Worm (Caenorhabditis elegans) whole organism, L1 larva: ENCODE measurements around the gene npr-39.

Experiments used
- C04F5.9 ChIP-seq: sonication (generic microtip); optimal IDR thresholded peaks from 2 replicates; lab custom pipeline; 2016; ENCODE audit warnings: missing genetic modification characterization, missing compliant biosample characterization
- C16A3.4 ChIP-seq: fragments of 150-350 bp; optimal IDR thresholded peaks from 2 replicates; lab custom pipeline; 2014; ENCODE audit warnings: missing biosample characterization, missing genetic modification characterization
- aha-1 ChIP-seq: fragments of 150-350 bp; optimal IDR thresholded peaks from 2 replicates; lab custom pipeline; 2014; ENCODE audit warnings: missing biosample characterization, missing genetic modification characterization
- alr-1 ChIP-seq: fragments of 200-800 bp; sonication (Bioruptor generic); optimal IDR thresholded peaks from 2 replicates; lab custom pipeline; 2018; ENCODE audit warnings: borderline replicate concordance, mild to moderate bottlenecking, missing genetic modification characterization, missing compliant biosample characterization
- ama-1 ChIP-seq: fragments of 150-350 bp; optimal IDR thresholded peaks from 2 replicates; lab custom pipeline; 2014
- blmp-1 ChIP-seq: fragments of 150-350 bp; optimal IDR thresholded peaks from 2 replicates; lab custom pipeline; 2014; ENCODE audit warnings: missing biosample characterization, missing genetic modification characterization
- ceh-63 ChIP-seq: fragments of 200-800 bp; sonication (Bioruptor generic); optimal IDR thresholded peaks from 2 replicates; lab custom pipeline; 2018; ENCODE audit warnings: mild to moderate bottlenecking, missing genetic modification characterization, missing compliant biosample characterization
- ceh-90 ChIP-seq: sonication (generic microtip); optimal IDR thresholded peaks from 2 replicates; lab custom pipeline; 2016; ENCODE audit warnings: missing genetic modification characterization, missing compliant biosample characterization
- ces-1 ChIP-seq: fragments of 150-350 bp; optimal IDR thresholded peaks from 2 replicates; lab custom pipeline; 2014; ENCODE audit warnings: missing biosample characterization, missing genetic modification reagents, missing genetic modification characterization
- dsc-1 ChIP-seq: sonication (generic microtip); optimal IDR thresholded peaks from 2 replicates; lab custom pipeline; 2016; ENCODE audit warnings: mild to moderate bottlenecking, missing genetic modification characterization, missing compliant biosample characterization
- efl-1 ChIP-seq, 4 experiments: fragments of 150-350 bp; optimal IDR thresholded peaks in 3 of 4; peaks in 1 of 4; 1 replicate in 1 of 4; 2 replicates in 3 of 4; lab custom pipeline; 2014; ENCODE audit warnings: missing biosample characterization in 2 of 4, missing genetic modification characterization in 2 of 4, missing genetic modification reagents in 2 of 4
- egl-13 ChIP-seq: sonication (generic microtip); optimal IDR thresholded peaks from 2 replicates; lab custom pipeline; 2016; ENCODE audit warnings: missing genotype, missing genetic modification reagents, missing genetic modification characterization, missing compliant biosample characterization
- elt-2 ChIP-seq: sonication (generic microtip); optimal IDR thresholded peaks from 2 replicates; lab custom pipeline; 2016; ENCODE audit warnings: missing genetic modification characterization, mild to moderate bottlenecking, inconsistent platforms, missing compliant biosample characterization, missing genetic modification reagents
- elt-3 ChIP-seq, 6 experiments: fragments of 150-350 bp in 1 of 6; sonication (generic microtip); optimal IDR thresholded peaks; 2 replicates each; lab custom pipeline; 2017 to 2018; ENCODE audit warnings: missing biosample characterization in 6 of 6, missing genetic modification characterization in 6 of 6, inconsistent platforms in 1 of 6
- fkh-8 ChIP-seq: sonication (generic microtip); optimal IDR thresholded peaks from 2 replicates; lab custom pipeline; 2016; ENCODE audit warnings: mild to moderate bottlenecking, missing genetic modification characterization, missing compliant biosample characterization
- fos-1 ChIP-seq: fragments of 150-350 bp; optimal IDR thresholded peaks from 2 replicates; lab custom pipeline; 2014; ENCODE audit warnings: missing biosample characterization, missing genetic modification characterization
- grh-1 ChIP-seq: fragments of 200-800 bp; sonication (Bioruptor generic); IDR thresholded peaks from 2 replicates; pipeline ENCODE4 v1.3.6; 2022; ENCODE audit warnings: missing genetic modification reagents, missing genetic modification characterization, missing compliant biosample characterization
- hlh-17 ChIP-seq: fragments of 200-800 bp; sonication (Bioruptor generic); optimal IDR thresholded peaks from 2 replicates; lab custom pipeline; 2018; ENCODE audit warnings: missing genetic modification characterization, mild to moderate bottlenecking, missing compliant biosample characterization, moderate library complexity, borderline replicate concordance
- irx-1 ChIP-seq: sonication (generic microtip); optimal IDR thresholded peaks from 2 replicates; lab custom pipeline; 2016; ENCODE audit warnings: missing genetic modification characterization, missing compliant biosample characterization
- isw-1 ChIP-seq: fragments of 200-800 bp; sonication (Bioruptor generic); IDR thresholded peaks from 2 replicates; pipeline ENCODE4 v1.3.6; 2022; ENCODE audit warnings: missing genetic modification characterization, missing compliant biosample characterization
- jun-1 ChIP-seq: fragments of 150-350 bp; optimal IDR thresholded peaks from 2 replicates; lab custom pipeline; 2014; ENCODE audit warnings: missing biosample characterization, missing genetic modification reagents, missing genetic modification characterization
- lin-14 ChIP-seq: fragments of 200-800 bp; sonication (Bioruptor generic); optimal IDR thresholded peaks from 2 replicates; lab custom pipeline; 2018; ENCODE audit warnings: mild to moderate bottlenecking, missing genetic modification characterization, moderate library complexity, missing compliant biosample characterization
- lin-35 ChIP-seq, 2 experiments: fragments of 150-350 bp; optimal IDR thresholded peaks; 2 replicates each; lab custom pipeline; 2014; ENCODE audit warnings: missing biosample characterization in 2 of 2, missing genetic modification characterization in 2 of 2, missing genetic modification reagents in 2 of 2
- lin-39 ChIP-seq: fragments of 150-350 bp; optimal IDR thresholded peaks from 2 replicates; lab custom pipeline; 2014; ENCODE audit warnings: missing biosample characterization, missing genetic modification reagents, missing genetic modification characterization
- lir-3 ChIP-seq: sonication (generic microtip); optimal IDR thresholded peaks from 2 replicates; lab custom pipeline; 2016; ENCODE audit warnings: mild to moderate bottlenecking, missing genetic modification characterization, moderate library complexity, missing compliant biosample characterization; ENCODE audit not compliant: poor library complexity
- mep-1 ChIP-seq: fragments of 150-350 bp; optimal IDR thresholded peaks from 2 replicates; lab custom pipeline; 2014; ENCODE audit warnings: missing biosample characterization, missing genetic modification characterization
- nhr-19 ChIP-seq: fragments of 200-800 bp; sonication (Bioruptor generic); conservative IDR thresholded peaks from 2 replicates; pipeline ENCODE4 v1.3.6; 2022; ENCODE audit warnings: missing genetic modification characterization, missing compliant biosample characterization
- nhr-237 ChIP-seq: fragments of 150-350 bp; optimal IDR thresholded peaks from 2 replicates; lab custom pipeline; 2014; ENCODE audit warnings: missing biosample characterization, missing genetic modification characterization
- nhr-28 ChIP-seq: fragments of 150-350 bp; optimal IDR thresholded peaks from 2 replicates; lab custom pipeline; 2014; ENCODE audit warnings: missing biosample characterization, missing genetic modification characterization
- nhr-47 ChIP-seq: sonication (generic microtip); optimal IDR thresholded peaks from 2 replicates; lab custom pipeline; 2016; ENCODE audit warnings: mild to moderate bottlenecking, missing genetic modification characterization, moderate library complexity, missing compliant biosample characterization
- nhr-76 ChIP-seq: sonication (generic microtip); optimal IDR thresholded peaks from 2 replicates; lab custom pipeline; 2017; ENCODE audit warnings: missing biosample characterization, missing genetic modification characterization
- nhr-77 ChIP-seq: fragments of 150-350 bp; optimal IDR thresholded peaks from 2 replicates; lab custom pipeline; 2014; ENCODE audit warnings: missing biosample characterization, missing genetic modification characterization
- nhr-84 ChIP-seq: sonication (generic microtip); optimal IDR thresholded peaks from 2 replicates; lab custom pipeline; 2017; ENCODE audit warnings: missing biosample characterization, missing genetic modification characterization
- nhr-85 ChIP-seq: sonication (generic microtip); peaks from one replicate; lab custom pipeline; 2016; ENCODE audit warnings: missing genetic modification characterization, inconsistent platforms, missing compliant biosample characterization
- pax-3 ChIP-seq: fragments of 200-800 bp; sonication (Bioruptor generic); optimal IDR thresholded peaks from 2 replicates; lab custom pipeline; 2018; ENCODE audit warnings: mild to moderate bottlenecking, missing genetic modification characterization, moderate library complexity, missing compliant biosample characterization
- pqm-1 ChIP-seq: sonication (generic microtip); optimal IDR thresholded peaks from 3 replicates; lab custom pipeline; 2017; ENCODE audit warnings: missing biosample characterization, missing genetic modification characterization
- rnt-1 ChIP-seq: sonication (generic microtip); optimal IDR thresholded peaks from 2 replicates; lab custom pipeline; 2016; ENCODE audit warnings: mild to moderate bottlenecking, missing genetic modification characterization, moderate library complexity, missing compliant biosample characterization
- skn-1 ChIP-seq: fragments of 150-350 bp; optimal IDR thresholded peaks from 2 replicates; lab custom pipeline; 2014; ENCODE audit warnings: missing biosample characterization, missing genetic modification characterization
- snpc-4 ChIP-seq: fragments of 150-350 bp; optimal IDR thresholded peaks from 2 replicates; lab custom pipeline; 2014; ENCODE audit warnings: missing biosample characterization, missing genetic modification characterization
- snu-23 ChIP-seq: sonication (generic microtip); optimal IDR thresholded peaks from 2 replicates; lab custom pipeline; 2016; ENCODE audit warnings: missing genetic modification characterization, missing compliant biosample characterization
- sptf-1 ChIP-seq: fragments of 150-350 bp; optimal IDR thresholded peaks from 2 replicates; lab custom pipeline; 2014; ENCODE audit warnings: missing biosample characterization, missing genetic modification characterization
- swsn-7 ChIP-seq: sonication (generic microtip); optimal IDR thresholded peaks from 2 replicates; lab custom pipeline; 2016; ENCODE audit warnings: missing genetic modification characterization, missing compliant biosample characterization
- tbx-2 ChIP-seq: sonication (generic microtip); optimal IDR thresholded peaks from 2 replicates; lab custom pipeline; 2016; ENCODE audit warnings: missing genetic modification characterization, missing compliant biosample characterization
- tlp-1 ChIP-seq: fragments of 150-350 bp; optimal IDR thresholded peaks from 2 replicates; lab custom pipeline; 2014; ENCODE audit warnings: missing biosample characterization, missing genetic modification characterization
- unc-130 ChIP-seq: fragments of 150-350 bp; optimal IDR thresholded peaks from 2 replicates; lab custom pipeline; 2017; ENCODE audit warnings: missing biosample characterization, missing genetic modification characterization, inconsistent platforms
- vab-15 ChIP-seq: sonication (generic microtip); optimal IDR thresholded peaks from 2 replicates; lab custom pipeline; 2017; ENCODE audit warnings: missing genotype, mild to moderate bottlenecking, missing genetic modification characterization, missing compliant biosample characterization
- zag-1 ChIP-seq: fragments of 150-350 bp; optimal IDR thresholded peaks from 2 replicates; lab custom pipeline; 2014; ENCODE audit warnings: missing biosample characterization, missing genetic modification characterization
- zip-4 ChIP-seq: fragments of 200-800 bp; sonication (Bioruptor generic); optimal IDR thresholded peaks from 2 replicates; lab custom pipeline; 2018; ENCODE audit warnings: mild to moderate bottlenecking, missing genetic modification characterization, moderate library complexity, missing compliant biosample characterization
- ztf-4 ChIP-seq: fragments of 150-350 bp; optimal IDR thresholded peaks from 2 replicates; lab custom pipeline; 2014; ENCODE audit warnings: missing biosample characterization, missing genetic modification characterization

Gene npr-39

ce11 chrV:10030992-10031383, 35.9 kb upstream of the npr-39 start, which contains the start of gene acl-2:
TSS of gene acl-2 (minus strand) at chrV:10031092.
- TF ChIP-seq ztf-4 (tag; lab: Kevin White, UChicago) (no peak), jun-1 (tag; lab: Kevin White, UChicago) (no peak), ces-1 (GFP tag; lab: Kevin White, UChicago) (no peak), blmp-1 (tag; lab: Kevin White, UChicago) (peak; percentile 38), elt-3 (tag; optimal IDR thresholded peaks at IDR 0.05; lab: Kevin White, UChicago) (peak in 1 of 6 experiments; percentile 12), sptf-1 (tag; lab: Kevin White, UChicago) (no peak)
- TF ChIP-seq, all 84 proteins: peak for 2

- TF ChIP-seq egl-13 (tag; lab: Kevin White, UChicago) (no peak), tlp-1 (tag; lab: Kevin White, UChicago) (no peak), hlh-17 (GFP tag; lab: Kevin White, UChicago) (no peak), fkh-8 (tag; lab: Kevin White, UChicago) (no peak), nhr-28 (tag; lab: Kevin White, UChicago) (no peak), nhr-84 (tag; lab: Kevin White, UChicago) (no peak), fos-1 (tag; lab: Kevin White, UChicago) (no peak), lin-39 (tag; lab: Kevin White, UChicago) (peak; percentile 5), rnt-1 (peak; percentile 18), vab-15 (tag; lab: Kevin White, UChicago) (no peak), pqm-1 (tag; lab: Kevin White, UChicago) (no peak), isw-1 (peak; percentile 30; the same call in 1 of the 2 replicates), nhr-85 (tag; lab: Kevin White, UChicago) (peak; percentile 84), lin-14 (GFP tag; lab: Kevin White, UChicago) (peak; percentile 36), lir-3 (tag; lab: Kevin White, UChicago) (peak; percentile 33), zip-4 (GFP tag; lab: Kevin White, UChicago) (no peak), ztf-4 (tag; lab: Kevin White, UChicago) (no peak), nhr-77 (tag; lab: Kevin White, UChicago) (peak; percentile 29), efl-1 (optimal IDR thresholded peaks at IDR 0.05; lab: Kevin White, UChicago) (peak; percentile 96 to 97), efl-1 (GFP tag; optimal IDR thresholded peaks at IDR 0.05 in 1 of 2; lab: Kevin White, UChicago) (peak; percentile 94 to 99), nhr-47 (peak; percentile 58), elt-2 (tag; lab: Kevin White, UChicago) (peak; percentile 40), lin-35 (GFP tag; optimal IDR thresholded peaks at IDR 0.05; lab: Kevin White, UChicago) (peak; percentile 94 to 96), nhr-237 (tag; lab: Kevin White, UChicago) (no peak), nhr-19 (GFP tag; lab: Robert Waterston, UW) (peak; percentile 54), snu-23 (GFP tag; lab: Kevin White, UChicago) (peak; percentile 70), C04F5.9 (tag; lab: Kevin White, UChicago) (no peak), zag-1 (tag; lab: Kevin White, UChicago) (no peak), alr-1 (tag; lab: Kevin White, UChicago) (no peak), swsn-7 (tag; lab: Kevin White, UChicago) (peak; percentile 25), jun-1 (tag; lab: Kevin White, UChicago) (peak; percentile 51), ceh-63 (GFP tag; lab: Kevin White, UChicago) (no peak), unc-130 (tag; lab: Kevin White, UChicago) (no peak), irx-1 (tag; lab: Kevin White, UChicago) (no peak), dsc-1 (tag; lab: Kevin White, UChicago) (peak; percentile 21), ceh-90 (tag; lab: Kevin White, UChicago) (peak; percentile 60), C16A3.4 (tag; lab: Kevin White, UChicago) (peak; percentile 36), mep-1 (peak; percentile 60), tbx-2 (peak; percentile 17), nhr-76 (tag; lab: Kevin White, UChicago) (no peak), pax-3 (tag; lab: Kevin White, UChicago) (no peak), ama-1 (lab: Kevin White, UChicago) (no peak), aha-1 (no peak), blmp-1 (tag; lab: Kevin White, UChicago) (peak; percentile 29), skn-1 (tag; lab: Kevin White, UChicago) (peak; percentile 13), grh-1 (GFP tag; lab: Robert Waterston, UW) (no peak; the same call in 1 of the 2 replicates), snpc-4 (no peak)
Observed at ce11 chrV:10031384-10032171, 35.3 kb upstream of the npr-39 start.
